Worm (Caenorhabditis elegans): ENCODE results near the gene F21G4.3.

The F21G4.3 gene

ce11 chrX:9905840-9906239 lies 10.9 kb downstream of the F21G4.3 start, which contains the start of gene F21G4.5:
Gene F21G4.5, plus strand, starts transcription at chrX:9906140.
- no peak for TF ChIP-seq lin-15B (tag; optimal IDR thresholded peaks at IDR 0.05)
- no peak for TF ChIP-seq nhr-76 (tag; optimal IDR thresholded peaks at IDR 0.05)
- no peak for TF ChIP-seq lsy-12 (tag; optimal IDR thresholded peaks at IDR 0.05)
- no peak for TF ChIP-seq egl-5 (tag; optimal IDR thresholded peaks at IDR 0.05)
- no peak for TF ChIP-seq elt-2 (tag; optimal IDR thresholded peaks at IDR 0.05)
- TF ChIP-seq nfya-1 (tag; optimal IDR thresholded peaks at IDR 0.05; ENCODE audit: insufficient read depth), result no peak
- no peak for TF ChIP-seq unc-39 (tag; optimal IDR thresholded peaks at IDR 0.05)
- TF ChIP-seq aly-2 (tag; optimal IDR thresholded peaks at IDR 0.05), result no peak

- TF ChIP-seq nfya-1 (tag; optimal IDR thresholded peaks at IDR 0.05; ENCODE audit: insufficient read depth), result peak; percentile 78
- no peak for TF ChIP-seq nhr-43 (tag; optimal IDR thresholded peaks at IDR 0.05; ENCODE audit: poor library complexity, severe bottlenecking)
These were observed 22.4 kb downstream of the F21G4.3 start, which contains the start of gene F21G4.6 for ce11 chrX:9917362-9917761. Gene F21G4.6, minus strand, starts transcription at chrX:9917448.

- TF ChIP-seq nhr-12 (tag; optimal IDR thresholded peaks at IDR 0.05) (no peak), nhr-67 (tag; optimal IDR thresholded peaks at IDR 0.05) (no peak), lsy-12 (tag; optimal IDR thresholded peaks at IDR 0.05) (no peak), nhr-77 (tag; optimal IDR thresholded peaks at IDR 0.05) (no peak), ceh-16 (tag; optimal IDR thresholded peaks at IDR 0.05) (no peak), ztf-4 (tag; optimal IDR thresholded peaks at IDR 0.05) (no peak), nfya-1 (tag; optimal IDR thresholded peaks at IDR 0.05; ENCODE audit: insufficient read depth) (no peak), nhr-237 (tag; optimal IDR thresholded peaks at IDR 0.05) (no peak), nhr-23 (tag; optimal IDR thresholded peaks at IDR 0.05) (no peak), mml-1 (tag; optimal IDR thresholded peaks at IDR 0.05) (no peak)
These were observed 24.1 kb downstream of the F21G4.3 start, which contains the start of gene folr-1 for ce11 chrX:9918997-9919396. Gene folr-1, plus strand, starts transcription at chrX:9919297.

ce11 chrX:9921257-9921656 lies 26.3 kb downstream of the F21G4.3 start, which contains the start of gene C17G1.2:
Gene C17G1.2, plus strand, starts transcription at chrX:9921557.
- TF ChIP-seq ztf-4 (tag; optimal IDR thresholded peaks at IDR 0.05) (no peak), egl-5 (tag; optimal IDR thresholded peaks at IDR 0.05) (no peak), ama-1 (optimal IDR thresholded peaks at IDR 0.05) (no peak), pqm-1 (tag; optimal IDR thresholded peaks at IDR 0.05) (no peak), snpc-4 (tag; optimal IDR thresholded peaks at IDR 0.05) (no peak), nhr-76 (tag; optimal IDR thresholded peaks at IDR 0.05) (no peak), lsy-12 (tag; optimal IDR thresholded peaks at IDR 0.05) (no peak), eor-1 (tag; optimal IDR thresholded peaks at IDR 0.05) (no peak), pha-4 (tag; optimal IDR thresholded peaks at IDR 0.05) (no peak), lin-39 (tag; optimal IDR thresholded peaks at IDR 0.05) (no peak), mml-1 (tag; optimal IDR thresholded peaks at IDR 0.05) (no peak), jun-1 (tag; optimal IDR thresholded peaks at IDR 0.05) (no peak), elt-2 (tag; optimal IDR thresholded peaks at IDR 0.05) (no peak), egl-27 (tag; optimal IDR thresholded peaks at IDR 0.05) (no peak), ceh-82 (tag; optimal IDR thresholded peaks at IDR 0.05) (no peak), skn-1 (tag; optimal IDR thresholded peaks at IDR 0.05) (no peak), nhr-43 (tag; optimal IDR thresholded peaks at IDR 0.05; ENCODE audit: poor library complexity, severe bottlenecking) (no peak)

DNA sequence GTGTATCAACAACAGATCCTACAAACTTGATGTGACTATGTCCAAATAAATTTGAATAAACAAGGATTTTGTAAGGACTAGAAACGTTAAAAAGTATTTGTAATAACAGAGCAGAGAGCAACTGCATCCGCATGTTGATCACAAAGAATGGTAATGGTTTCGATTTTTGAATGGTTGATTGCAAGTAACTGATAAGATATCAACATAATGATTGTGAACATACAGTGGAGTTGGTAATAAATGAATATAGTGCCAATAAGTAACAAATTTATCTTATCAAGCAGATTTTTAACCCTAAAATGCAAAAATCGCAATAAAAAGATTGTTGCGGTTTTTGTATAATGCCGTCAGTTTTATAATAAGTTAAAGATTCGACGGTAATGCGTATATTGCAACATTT lies 30.0 kb downstream of the F21G4.3 start, which contains the start of gene ugt-23:
TSS of gene ugt-23 (minus strand) at position 212 of the 400 bp plus-strand sequence.
- TF ChIP-seq pqm-1 (tag; optimal IDR thresholded peaks at IDR 0.05) (peak; percentile 39), nhr-77 (tag; optimal IDR thresholded peaks at IDR 0.05) (no peak), elt-2 (tag; optimal IDR thresholded peaks at IDR 0.05) (peak; percentile 71), egl-27 (tag; optimal IDR thresholded peaks at IDR 0.05) (no peak), egl-5 (tag; optimal IDR thresholded peaks at IDR 0.05) (no peak), eor-1 (tag; optimal IDR thresholded peaks at IDR 0.05) (no peak), unc-39 (tag; optimal IDR thresholded peaks at IDR 0.05) (no peak), ceh-28 (tag; optimal IDR thresholded peaks at IDR 0.05) (no peak), zag-1 (tag; optimal IDR thresholded peaks at IDR 0.05) (no peak), nhr-76 (tag; optimal IDR thresholded peaks at IDR 0.05) (no peak), elt-1 (tag; optimal IDR thresholded peaks at IDR 0.05) (no peak), nhr-11 (tag; optimal IDR thresholded peaks at IDR 0.05) (no peak)

- TF ChIP-seq unc-39 (tag; optimal IDR thresholded peaks at IDR 0.05), result no peak
- peak; percentile 3 for TF ChIP-seq skn-1 (tag; optimal IDR thresholded peaks at IDR 0.05)
These were observed 33.0 kb downstream of the F21G4.3 start for ce11 chrX:9927993-9928392.
